Fruit fly (Drosophila melanogaster): ENCODE measurements around the gene CG3719.
A peak's percentile ranks its signal among the peaks of the same experiment; 100 is the strongest.

Gene CG3719

DNA sequence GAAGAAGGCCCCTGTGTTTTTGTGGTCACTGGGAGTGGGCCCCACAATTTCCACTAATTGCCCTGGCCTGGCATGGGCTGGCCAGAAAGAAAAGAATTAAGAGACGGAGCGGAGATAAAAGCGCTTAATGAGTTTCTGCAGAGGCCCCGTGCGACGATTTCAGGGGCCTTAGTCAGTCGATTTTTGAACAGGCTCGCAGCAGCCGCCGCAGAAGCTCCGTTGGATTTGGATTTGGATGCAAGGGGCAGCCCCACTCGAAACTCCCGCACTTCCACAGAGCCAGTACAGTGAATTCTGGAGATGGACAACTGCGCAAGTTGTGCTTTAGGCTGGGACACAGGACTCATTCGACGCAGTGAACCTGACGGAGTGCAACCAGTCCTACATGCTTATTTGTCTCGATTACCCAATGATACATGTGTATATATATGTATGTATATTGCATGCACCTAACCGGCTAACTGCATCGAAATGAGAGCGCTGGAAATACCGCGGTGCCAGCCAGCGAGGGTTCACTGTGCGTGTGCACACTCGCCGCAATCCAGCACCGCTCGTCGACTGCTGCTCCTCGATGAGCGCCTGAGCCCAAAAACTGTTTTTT is 18.3 kb upstream of the CG3719 start (continued):
- TF ChIP-seq CG6854 (GFP tag; optimal IDR thresholded peaks at IDR 0.05) (peak; percentile 32), tin (GFP tag; optimal IDR thresholded peaks at IDR 0.05) (peak; percentile 64), CG10462 (GFP tag; optimal IDR thresholded peaks at IDR 0.05) (peak; percentile 6), Bdp1 (GFP tag; optimal IDR thresholded peaks at IDR 0.05) (peak; percentile 50), CG14014 (GFP tag; IDR thresholded peaks at IDR 0.05) (peak; percentile 67), wdn (GFP tag; IDR thresholded peaks at IDR 0.05) (no peak; the same call in 1 of the 2 replicates), Max (GFP tag; optimal IDR thresholded peaks at IDR 0.05) (peak; percentile 56), sqz (GFP tag; optimal IDR thresholded peaks at IDR 0.05) (no peak), Med (GFP tag) (peak; percentile 91), CG4617 (GFP tag; optimal IDR thresholded peaks at IDR 0.05; ENCODE audit: borderline replicate concordance) (peak; percentile 9), CG7745 (tag; optimal IDR thresholded peaks at IDR 0.05) (no peak), sc (optimal IDR thresholded peaks at IDR 0.05) (no peak), sc (GFP tag; optimal IDR thresholded peaks at IDR 0.05) (no peak), Sox100B (GFP tag; optimal IDR thresholded peaks at IDR 0.05) (no peak), CG43689 (GFP tag; IDR thresholded peaks at IDR 0.05) (peak; percentile 44; the same call in 1 of the 2 replicates), NfI (GFP tag; optimal IDR thresholded peaks at IDR 0.05) (peak; percentile 55), usp (GFP tag; optimal IDR thresholded peaks at IDR 0.05) (no peak), nom (GFP tag; optimal IDR thresholded peaks at IDR 0.05) (peak; percentile 56), CG3726 (GFP tag; IDR thresholded peaks at IDR 0.05) (peak; percentile 37; the same call in 1 of the 3 replicates)

DNA sequence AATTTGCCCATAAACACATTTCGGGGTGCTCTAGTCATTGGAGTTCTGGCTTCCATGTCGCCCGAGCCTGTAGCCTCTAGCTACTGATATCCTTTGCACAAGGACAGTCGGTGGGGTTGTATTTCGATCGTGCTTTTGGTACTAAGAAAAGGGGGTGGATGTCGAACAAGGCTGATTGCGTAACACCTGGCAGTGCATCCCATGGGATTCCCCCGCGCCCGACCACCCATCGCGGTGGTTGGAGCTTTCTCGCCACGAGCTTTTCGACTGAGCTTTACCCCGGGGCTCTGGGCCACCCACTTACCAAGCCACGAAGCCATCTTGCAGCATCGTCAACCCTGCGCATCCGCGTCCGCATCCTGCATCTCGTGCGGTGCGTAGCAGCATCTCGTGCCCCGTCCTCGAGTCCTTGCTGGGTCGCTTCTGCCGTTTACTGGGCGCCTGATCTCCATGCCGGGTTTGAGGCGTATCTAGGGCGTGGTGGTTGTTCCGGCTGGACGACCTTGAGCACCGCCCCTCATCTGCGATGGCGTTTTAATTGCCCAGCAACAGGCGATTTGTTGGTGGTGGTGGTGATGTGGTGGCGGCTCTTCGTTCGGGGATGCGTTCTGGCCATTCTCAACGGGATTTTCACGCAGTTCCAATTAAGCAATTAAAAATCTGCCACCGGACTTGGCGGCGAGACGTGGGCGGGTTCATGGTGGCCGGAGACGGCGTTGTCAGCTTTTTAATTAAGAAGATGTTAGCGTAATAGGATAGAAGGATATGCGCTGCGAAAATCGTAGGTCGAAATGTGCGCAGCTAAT is 17.6 kb upstream of the CG3719 start:
- peak; percentile 34 for TF ChIP-seq Deaf1 (tag; optimal IDR thresholded peaks at IDR 0.05)
- TF ChIP-seq dysf (GFP tag; IDR thresholded peaks at IDR 0.05): no peak
- TF ChIP-seq CG11247 (GFP tag; IDR thresholded peaks at IDR 0.05): no peak
- no peak for TF ChIP-seq CG17568 (GFP tag; optimal IDR thresholded peaks at IDR 0.05)
- no peak for TF ChIP-seq sim (GFP tag; IDR thresholded peaks at IDR 0.05)
- TF ChIP-seq CG12659 (GFP tag; optimal IDR thresholded peaks at IDR 0.05): no peak
- peak; percentile 25 for TF ChIP-seq sens (GFP tag)
- TF ChIP-seq CG12769 (tag; optimal IDR thresholded peaks at IDR 0.05): peak; percentile 6
- peak; percentile 97 for TF ChIP-seq abd-A (tag; optimal IDR thresholded peaks at IDR 0.05)
- no peak for TF ChIP-seq CG15269 (tag; optimal IDR thresholded peaks at IDR 0.05)
- TF ChIP-seq Pdp1 (GFP tag; optimal IDR thresholded peaks at IDR 0.05): peak in 1 of 2 experiments; percentile 64
- TF ChIP-seq gro (GFP tag; optimal IDR thresholded peaks at IDR 0.05): no peak
- TF ChIP-seq Ets97D (GFP tag; optimal IDR thresholded peaks at IDR 0.05): no peak
- TF ChIP-seq CG11398 (GFP tag; optimal IDR thresholded peaks at IDR 0.05): no peak
- TF ChIP-seq CG15514 (GFP tag; optimal IDR thresholded peaks at IDR 0.05): peak; percentile 35
- peak; percentile 82 for TF ChIP-seq cwo (GFP tag; optimal IDR thresholded peaks at IDR 0.05)
- peak; percentile 13 for TF ChIP-seq ewg (GFP tag; optimal IDR thresholded peaks at IDR 0.05)
- no peak for TF ChIP-seq hbn (GFP tag; IDR thresholded peaks at IDR 0.05; ENCODE audit: partially characterized antibody)
- TF ChIP-seq scrt (GFP tag; optimal IDR thresholded peaks at IDR 0.05): peak; percentile 98
- no peak for TF ChIP-seq lilli (GFP tag; optimal IDR thresholded peaks at IDR 0.05)
- no peak for TF ChIP-seq bigmax (GFP tag; optimal IDR thresholded peaks at IDR 0.05)
- TF ChIP-seq CG18764 (GFP tag; optimal IDR thresholded peaks at IDR 0.05): no peak
- peak; percentile 95 for TF ChIP-seq CG31224 (GFP tag; IDR thresholded peaks at IDR 0.05)
- TF ChIP-seq crol (GFP tag; IDR thresholded peaks at IDR 0.05): peak; percentile 51
- no peak for TF ChIP-seq Sox102F (GFP tag; optimal IDR thresholded peaks at IDR 0.05)
- no peak for TF ChIP-seq CG12155 (GFP tag; optimal IDR thresholded peaks at IDR 0.05)
- TF ChIP-seq chinmo (GFP tag; IDR thresholded peaks at IDR 0.05; ENCODE audit: partially characterized antibody): 0 out of 4 replicates have a peak, but pooled peaks have one; percentile 33
- TF ChIP-seq Med (GFP tag): peak; percentile 54
- no peak for TF ChIP-seq slp2 (GFP tag; optimal IDR thresholded peaks at IDR 0.05)

Data from whole organism, embryonic.